Fruit fly (Drosophila melanogaster) whole organism, embryonic: ENCODE data around the gene CG11353.

Experiments used
- Bdp1 ChIP-seq: fragments of 200-800 bp; sonication (Bioruptor generic); optimal IDR thresholded peaks from 3 replicates; lab custom pipeline; 2016; ENCODE audit warnings: missing biosample characterization, missing genetic modification characterization
- Bgb ChIP-seq: fragments of 200-800 bp; sonication (Bioruptor generic); IDR thresholded peaks from 2 replicates; pipeline ENCODE4 v1.3.6; 2022; ENCODE audit warnings: missing biosample characterization, missing genetic modification characterization; ENCODE audit not compliant: partially characterized antibody
- CG10321 ChIP-seq: fragments of 200-800 bp; sonication (Bioruptor generic); IDR thresholded peaks from 2 replicates; pipeline ENCODE4 v1.3.6; 2022; ENCODE audit warnings: missing biosample characterization, missing genetic modification characterization
- CG11695 ChIP-seq: fragments of 200-800 bp; sonication (Bioruptor generic); IDR thresholded peaks from 3 replicates; pipeline ENCODE4 v1.3.6; 2022; ENCODE audit warnings: missing biosample characterization, missing genetic modification characterization
- CG12219 ChIP-seq: fragments of 200-800 bp; sonication (Bioruptor generic); optimal IDR thresholded peaks from 3 replicates; lab custom pipeline; 2018; ENCODE audit warnings: missing biosample characterization, mild to moderate bottlenecking, missing genetic modification characterization
- CG12236 ChIP-seq: fragments of 200-800 bp; sonication (Bioruptor generic); optimal IDR thresholded peaks from 2 replicates; lab custom pipeline; 2016; ENCODE audit warnings: missing biosample characterization, missing genetic modification characterization
- CG15269 ChIP-seq: fragments of 200-800 bp; sonication (Bioruptor generic); optimal IDR thresholded peaks from 2 replicates; lab custom pipeline; 2018; ENCODE audit warnings: missing biosample characterization, mild to moderate bottlenecking, missing genetic modification characterization, moderate library complexity
- CG1647 ChIP-seq: fragments of 200-800 bp; sonication (Bioruptor generic); optimal IDR thresholded peaks from 3 replicates; lab custom pipeline; 2016; ENCODE audit warnings: missing biosample characterization, missing genetic modification characterization
- CG18764 ChIP-seq: fragments of 200-800 bp; sonication (Bioruptor generic); optimal IDR thresholded peaks from 3 replicates; lab custom pipeline; 2016; ENCODE audit warnings: missing biosample characterization, missing genetic modification characterization
- CG30020 ChIP-seq: fragments of 200-800 bp; optimal IDR thresholded peaks from 2 replicates; lab custom pipeline; 2019; ENCODE audit warnings: missing biosample characterization, mild to moderate bottlenecking, missing genetic modification characterization, moderate library complexity
- CG32772 ChIP-seq: fragments of 200-800 bp; sonication (Bioruptor generic); IDR thresholded peaks from 2 replicates; pipeline ENCODE4 v1.3.6; 2022; ENCODE audit warnings: missing biosample characterization, missing genetic modification characterization
- CG4617 ChIP-seq: fragments of 200-800 bp; sonication (Bioruptor generic); optimal IDR thresholded peaks from 3 replicates; lab custom pipeline; 2016; ENCODE audit warnings: missing biosample characterization, missing genetic modification characterization, borderline replicate concordance
- CG6272 ChIP-seq: fragments of 200-800 bp; sonication (Bioruptor generic); IDR thresholded peaks from 2 replicates; pipeline ENCODE4 v1.3.6; 2022; ENCODE audit warnings: missing biosample characterization, missing genetic modification characterization
- CG7357 ChIP-seq: fragments of 200-800 bp; sonication (Bioruptor generic); IDR thresholded peaks from 3 replicates; pipeline ENCODE4 v1.3.6; 2022; ENCODE audit warnings: missing biosample characterization, missing genetic modification characterization
- CG7556 ChIP-seq: fragments of 200-800 bp; sonication (Bioruptor generic); optimal IDR thresholded peaks from 2 replicates; lab custom pipeline; 2017; ENCODE audit warnings: missing biosample characterization, mild to moderate bottlenecking, missing genetic modification characterization
- CG9876 ChIP-seq: fragments of 200-800 bp; sonication (Bioruptor generic); optimal IDR thresholded peaks from 2 replicates; lab custom pipeline; 2016; ENCODE audit warnings: missing biosample characterization, missing genetic modification characterization
- Camta ChIP-seq: fragments of 200-800 bp; sonication (Bioruptor generic); optimal IDR thresholded peaks from 2 replicates; lab custom pipeline; 2016; ENCODE audit warnings: missing biosample characterization, missing genetic modification characterization
- Dref ChIP-seq: fragments of 200-800 bp; sonication (Bioruptor generic); IDR thresholded peaks from 2 replicates; pipeline ENCODE4 v1.3.6; 2022; ENCODE audit warnings: missing biosample characterization, missing genetic modification characterization
- Eip74EF ChIP-seq, 2 experiments: fragments of 200-800 bp in 1 of 2; fragments of >200 bp in 1 of 2; sonication (Bioruptor generic) in 1 of 2; optimal IDR thresholded peaks; 2 replicates each; lab custom pipeline; 2017 to 2019; ENCODE audit warnings: missing biosample characterization in 2 of 2, missing genetic modification characterization in 2 of 2, mild to moderate bottlenecking in 1 of 2, moderate library complexity in 1 of 2
- HmgZ ChIP-seq: fragments of 200-800 bp; sonication (Bioruptor generic); optimal IDR thresholded peaks from 2 replicates; lab custom pipeline; 2018; ENCODE audit warnings: missing biosample characterization, mild to moderate bottlenecking, missing genetic modification characterization
- MESR4 ChIP-seq: fragments of 200-800 bp; sonication (Bioruptor generic); optimal IDR thresholded peaks from 2 replicates; lab custom pipeline; 2018; ENCODE audit warnings: missing biosample characterization, mild to moderate bottlenecking, missing genetic modification characterization, moderate library complexity
- NC2α ChIP-seq: fragments of 200-800 bp; sonication (Bioruptor generic); optimal IDR thresholded peaks from 2 replicates; lab custom pipeline; 2016; ENCODE audit warnings: missing biosample characterization, missing genetic modification characterization
- NFAT ChIP-seq: fragments of 200-800 bp; sonication (Bioruptor generic); IDR thresholded peaks from 2 replicates; pipeline ENCODE4 v1.3.6; 2022; ENCODE audit warnings: missing biosample characterization, missing genetic modification characterization
- Nf-YC ChIP-seq: fragments of 200-800 bp; optimal IDR thresholded peaks from 3 replicates; lab custom pipeline; 2019; ENCODE audit warnings: missing biosample characterization, mild to moderate bottlenecking, missing genetic modification characterization, moderate library complexity
- Opbp ChIP-seq: fragments of 200-800 bp; sonication (Bioruptor generic); IDR thresholded peaks from 3 replicates; pipeline ENCODE4 v1.3.6; 2022; ENCODE audit warnings: missing biosample characterization, missing genetic modification characterization; ENCODE audit not compliant: partially characterized antibody
- Usf ChIP-seq: fragments of 200-800 bp; sonication (Bioruptor generic); optimal IDR thresholded peaks from 2 replicates; lab custom pipeline; 2017; ENCODE audit warnings: missing genotype, missing biosample characterization, missing genetic modification characterization
- ab ChIP-seq: fragments of 200-800 bp; sonication (Bioruptor generic); optimal IDR thresholded peaks from 2 replicates; lab custom pipeline; 2016; ENCODE audit warnings: missing biosample characterization, missing genetic modification characterization
- amos ChIP-seq: fragments of 200-800 bp; sonication (Bioruptor generic); IDR thresholded peaks from 2 replicates; pipeline ENCODE4 v1.3.6; 2022; ENCODE audit warnings: missing biosample characterization, missing genetic modification characterization; ENCODE audit not compliant: partially characterized antibody
- ase ChIP-seq: fragments of 200-800 bp; sonication (Bioruptor generic); IDR thresholded peaks from 3 replicates; pipeline ENCODE4 v1.3.6; 2022; ENCODE audit warnings: missing biosample characterization, missing genetic modification characterization
- ash1 ChIP-seq: fragments of 200-800 bp; sonication (Bioruptor generic); optimal IDR thresholded peaks from 2 replicates; lab custom pipeline; 2018; ENCODE audit warnings: missing biosample characterization, mild to moderate bottlenecking, missing genetic modification characterization
- emc ChIP-seq: fragments of 200-800 bp; sonication (Bioruptor generic); optimal IDR thresholded peaks from 2 replicates; lab custom pipeline; 2016; ENCODE audit warnings: missing biosample characterization, missing genetic modification characterization
- gfzf ChIP-seq: fragments of 200-800 bp; sonication (Bioruptor generic); optimal IDR thresholded peaks from 2 replicates; lab custom pipeline; 2016; ENCODE audit warnings: missing biosample characterization, mild to moderate bottlenecking, missing genetic modification characterization, moderate library complexity
- ham ChIP-seq: fragments of 200-800 bp; sonication (Bioruptor generic); IDR thresholded peaks from 2 replicates; pipeline ENCODE4 v1.3.6; 2022; ENCODE audit warnings: missing biosample characterization, missing genetic modification characterization
- jigr1 ChIP-seq: fragments of 200-800 bp; sonication (Bioruptor generic); IDR thresholded peaks from 3 replicates; pipeline ENCODE4 v1.3.6; 2022; ENCODE audit warnings: missing biosample characterization, missing genetic modification characterization
- jing ChIP-seq: fragments of 200-800 bp; sonication (Bioruptor generic); optimal IDR thresholded peaks from 2 replicates; lab custom pipeline; 2018; ENCODE audit warnings: missing biosample characterization, mild to moderate bottlenecking, missing genetic modification characterization
- lola ChIP-seq, 3 experiments: fragments of >200 bp in 2 of 3; fragments of 200-800 bp in 1 of 3; sonication (Bioruptor generic) in 1 of 3; optimal IDR thresholded peaks; 2 replicates each; lab custom pipeline; 2017 to 2019; ENCODE audit warnings: missing biosample characterization in 3 of 3, missing genetic modification characterization in 3 of 3, mild to moderate bottlenecking in 1 of 3, moderate library complexity in 1 of 3
- lov ChIP-seq, 2 experiments: fragments of 200-800 bp in 1 of 2; fragments of >200 bp in 1 of 2; sonication (Bioruptor generic) in 1 of 2; IDR thresholded peaks in 1 of 2; optimal IDR thresholded peaks in 1 of 2; 2 replicates in 1 of 2; 3 replicates in 1 of 2; pipeline versions ENCODE4 v1.3.6 to Lab custom; 2017 to 2022; ENCODE audit warnings: missing biosample characterization in 1 of 2, missing genetic modification characterization in 1 of 2
- pros ChIP-seq: fragments of 200-800 bp; sonication (Bioruptor generic); optimal IDR thresholded peaks from 3 replicates; lab custom pipeline; 2019; ENCODE audit warnings: missing biosample characterization, mild to moderate bottlenecking, missing genetic modification characterization, moderate library complexity
- sens ChIP-seq: fragments of 200-800 bp; sonication (Bioruptor generic); peaks from one replicate; lab custom pipeline; 2016; ENCODE audit warnings: missing biosample characterization, missing genetic modification characterization
- ssp ChIP-seq: fragments of 200-800 bp; sonication (Bioruptor generic); IDR thresholded peaks from 2 replicates; pipeline ENCODE4 v1.3.6; 2022; ENCODE audit warnings: missing biosample characterization, missing genetic modification characterization
- stwl ChIP-seq: fragments of 200-800 bp; sonication (Bioruptor generic); optimal IDR thresholded peaks from 3 replicates; lab custom pipeline; 2018; ENCODE audit warnings: missing biosample characterization, mild to moderate bottlenecking, missing genetic modification characterization, moderate library complexity
- tna ChIP-seq: fragments of 200-800 bp; sonication (Bioruptor generic); IDR thresholded peaks from 2 replicates; pipeline ENCODE4 v1.3.6; 2022; ENCODE audit warnings: missing biosample characterization, missing genetic modification characterization; ENCODE audit not compliant: partially characterized antibody
- wek ChIP-seq: fragments of 200-800 bp; sonication (Bioruptor generic); optimal IDR thresholded peaks from 3 replicates; lab custom pipeline; 2018; ENCODE audit warnings: missing biosample characterization, mild to moderate bottlenecking, missing genetic modification characterization, moderate library complexity
- wor ChIP-seq: fragments of 200-800 bp; sonication (Bioruptor generic); IDR thresholded peaks from 2 replicates; pipeline ENCODE4 v1.3.6; 2022; ENCODE audit warnings: missing biosample characterization, missing genetic modification characterization
- z ChIP-seq: fragments of 200-800 bp; sonication (Bioruptor generic); IDR thresholded peaks from 3 replicates; pipeline ENCODE4 v1.3.6; 2022; ENCODE audit warnings: missing biosample characterization, missing genetic modification characterization
- zen2 ChIP-seq: fragments of 200-800 bp; sonication (Bioruptor generic); IDR thresholded peaks from 3 replicates; pipeline ENCODE4 v1.3.6; 2022; ENCODE audit warnings: missing biosample characterization, missing genetic modification characterization; ENCODE audit not compliant: partially characterized antibody

The CG11353 gene

DNA sequence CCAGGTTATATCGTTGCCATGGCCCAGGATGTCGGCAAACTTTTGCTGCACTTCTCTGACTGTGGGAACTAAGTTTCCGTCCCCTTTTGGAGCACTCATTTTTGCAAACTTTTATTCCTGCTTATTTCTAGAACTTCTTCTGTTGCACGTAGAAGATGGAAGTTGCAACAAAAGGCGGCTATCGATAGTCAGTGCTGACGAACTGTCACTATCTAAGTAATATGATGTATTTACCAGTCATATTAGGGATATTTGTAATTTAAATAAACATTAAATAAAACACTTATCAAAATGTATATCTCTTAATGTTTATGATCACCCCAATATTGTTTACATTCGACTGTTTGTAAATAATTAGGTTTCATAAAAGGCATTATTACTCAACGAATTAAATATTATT lies 8.1 kb downstream of the CG11353 start, which contains the start of gene CG32243:
TSS of gene CG32243 (minus strand) at position 175 of the 400 bp plus-strand sequence.
- TF ChIP-seq stwl (tag; lab: Kevin White, UChicago), result peak; percentile 35
- TF ChIP-seq Dref (GFP tag; lab: Robert Waterston, UW), result peak; percentile 12; the same call in 1 of the 2 replicates
- TF ChIP-seq Opbp (GFP tag; lab: Robert Waterston, UW), result 0 out of 3 replicates have a peak, but pooled peaks have one; percentile 10
- peak; percentile 11 for TF ChIP-seq CG30020
- TF ChIP-seq CG12236, result no peak
- peak; percentile 49 for TF ChIP-seq wek (GFP tag; lab: Kevin White, UChicago)
- 0 out of 3 replicates have a peak, but pooled peaks have one; percentile 29 for TF ChIP-seq zen2
- peak; percentile 22; the same call in 1 of the 3 replicates for TF ChIP-seq CG7357 (GFP tag; lab: Robert Waterston, UW)
- no peak for TF ChIP-seq sens
- peak; percentile 24 for TF ChIP-seq amos (GFP tag; lab: Robert Waterston, UW)
- TF ChIP-seq HmgZ (tag; lab: Kevin White, UChicago), result no peak
- TF ChIP-seq lola (GFP tag; optimal IDR thresholded peaks at IDR 0.05; lab: Kevin White, UChicago), result peak in 1 of 3 experiments; percentile 49
- TF ChIP-seq MESR4 (GFP tag; lab: Kevin White, UChicago), result peak; percentile 12
- TF ChIP-seq Bgb (GFP tag; lab: Robert Waterston, UW), result peak; percentile 5; the same call in 1 of the 2 replicates
- TF ChIP-seq jing (GFP tag; lab: Kevin White, UChicago), result no peak

DNA sequence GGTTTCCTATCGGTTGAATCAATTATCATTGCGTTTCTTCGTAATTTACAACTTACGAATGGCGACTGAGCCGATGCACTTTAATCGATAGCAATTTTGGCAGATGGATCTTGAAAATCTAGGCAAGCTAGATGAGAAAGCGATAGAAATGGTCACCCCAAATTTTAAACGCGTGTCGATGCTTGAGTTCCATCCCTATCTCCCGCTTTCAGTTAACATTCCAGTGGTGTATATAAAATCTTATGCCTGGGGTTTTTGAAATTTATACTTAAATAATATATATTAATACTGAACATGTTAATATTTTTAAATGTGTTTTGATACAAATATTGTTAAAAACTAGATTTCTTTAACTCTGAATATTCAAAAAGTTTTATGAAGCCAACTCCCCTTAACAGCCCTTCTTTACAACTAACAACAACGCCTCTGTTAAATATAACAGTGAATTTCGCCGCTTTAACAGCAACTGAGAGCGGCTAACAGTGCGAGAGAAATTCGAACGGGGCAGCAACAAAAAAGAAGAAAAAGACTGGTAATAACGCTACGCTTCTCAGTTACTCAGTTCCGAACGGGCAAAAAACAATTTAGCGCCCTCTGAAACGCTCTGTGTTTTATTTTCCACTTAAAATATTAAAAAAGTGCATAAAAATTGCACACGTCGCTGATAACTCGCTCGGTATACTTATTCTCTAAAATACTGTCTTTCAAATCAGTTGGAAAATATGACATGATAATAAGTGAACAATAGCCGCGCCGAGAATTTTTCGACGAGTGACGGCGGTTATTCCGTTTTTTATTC lies 8.8 kb downstream of the CG11353 start, which contains the start of gene CG11357:
TSS of gene CG11357 (plus strand) at position 479 of the 799 bp plus-strand sequence.
- TF ChIP-seq emc (GFP tag; lab: Kevin White, UChicago), result peak; percentile 67
- TF ChIP-seq MESR4 (GFP tag; lab: Kevin White, UChicago), result peak; percentile 69
- TF ChIP-seq CG12219 (GFP tag; lab: Kevin White, UChicago), result peak; percentile 96
- peak; percentile 78; the same call in 2 of the 3 replicates for TF ChIP-seq z (GFP tag; lab: Robert Waterston, UW)
- peak; percentile 92 for TF ChIP-seq CG18764 (GFP tag; lab: Kevin White, UChicago)
- peak; percentile 76 for TF ChIP-seq Camta (GFP tag; lab: Kevin White, UChicago)
- peak; percentile 69 for TF ChIP-seq Bdp1 (GFP tag; lab: Kevin White, UChicago)
- TF ChIP-seq lov (optimal IDR thresholded peaks at IDR 0.05; lab: Kevin White, UChicago), result no peak
- peak; percentile 97 for TF ChIP-seq lov (GFP tag; IDR thresholded peaks at IDR 0.05; lab: Robert Waterston, UW)
- TF ChIP-seq gfzf (GFP tag; lab: Kevin White, UChicago), result no peak
- peak; percentile 94 for TF ChIP-seq ssp (GFP tag; lab: Robert Waterston, UW)
- peak; percentile 96 for TF ChIP-seq wor (GFP tag; lab: Robert Waterston, UW)
- TF ChIP-seq CG4617 (GFP tag; lab: Kevin White, UChicago), result peak; percentile 89
- TF ChIP-seq Nf-YC, result peak; percentile 92
- peak; percentile 95 for TF ChIP-seq Usf (GFP tag; lab: Kevin White, UChicago)
- TF ChIP-seq NC2α (GFP tag; lab: Kevin White, UChicago), result peak; percentile 64
- TF ChIP-seq CG11695, result peak; percentile 99
- peak; percentile 63 for TF ChIP-seq tna
- TF ChIP-seq zen2, result peak; percentile 69
- TF ChIP-seq CG32772 (GFP tag; lab: Robert Waterston, UW), result peak; percentile 98
- peak; percentile 98 for TF ChIP-seq ase (GFP tag; lab: Robert Waterston, UW)
- TF ChIP-seq CG7556 (GFP tag; lab: Kevin White, UChicago), result peak; percentile 99
- peak in 1 of 2 experiments; percentile 97 for TF ChIP-seq Eip74EF (GFP tag; optimal IDR thresholded peaks at IDR 0.05; lab: Kevin White, UChicago)
- peak; percentile 98 for TF ChIP-seq NFAT (GFP tag; lab: Robert Waterston, UW)
- TF ChIP-seq CG10321 (GFP tag; lab: Robert Waterston, UW), result peak; percentile 86
- peak; percentile 80 for TF ChIP-seq CG1647 (GFP tag; lab: Kevin White, UChicago)
- peak; percentile 53 for TF ChIP-seq pros
- peak; percentile 36 for TF ChIP-seq CG9876 (GFP tag; lab: Kevin White, UChicago)
- TF ChIP-seq ham (GFP tag; lab: Robert Waterston, UW), result peak; percentile 95
- TF ChIP-seq CG15269 (tag; lab: Kevin White, UChicago), result peak; percentile 100
- no peak for TF ChIP-seq ab (GFP tag; lab: Kevin White, UChicago)
- TF ChIP-seq jigr1, result peak; percentile 96
- TF ChIP-seq ash1, result peak; percentile 78
- peak; percentile 99 for TF ChIP-seq CG6272
